Worm (Caenorhabditis elegans): ENCODE data around the gene ztf-16.

ztf-16 gene

ce11 chrX:4840653-4841052 is 29.3 kb upstream of the ztf-16 start:
- TF ChIP-seq lin-13 (GFP tag; optimal IDR thresholded peaks at IDR 0.05): no peak
- TF ChIP-seq unc-86 (tag; optimal IDR thresholded peaks at IDR 0.05): no peak
- TF ChIP-seq pax-3 (tag; optimal IDR thresholded peaks at IDR 0.05): no peak
- TF ChIP-seq elt-2 (tag; optimal IDR thresholded peaks at IDR 0.05): no peak
- no peak for TF ChIP-seq zip-4 (GFP tag; optimal IDR thresholded peaks at IDR 0.05)
- TF ChIP-seq dpl-1 (GFP tag; optimal IDR thresholded peaks at IDR 0.05): no peak
- TF ChIP-seq rnt-1 (tag; optimal IDR thresholded peaks at IDR 0.05): no peak
- TF ChIP-seq lsy-2 (tag; optimal IDR thresholded peaks at IDR 0.05): no peak
- TF ChIP-seq hpl-2 (GFP tag; optimal IDR thresholded peaks at IDR 0.05): no peak
- TF ChIP-seq efl-3 (GFP tag; optimal IDR thresholded peaks at IDR 0.05): no peak
- TF ChIP-seq aly-2 (tag; optimal IDR thresholded peaks at IDR 0.05): no peak
- no peak for TF ChIP-seq swsn-7 (tag; optimal IDR thresholded peaks at IDR 0.05)
- TF ChIP-seq nhr-90 (tag; optimal IDR thresholded peaks at IDR 0.05; ENCODE audit: poor library complexity): no peak
- no peak for TF ChIP-seq nhr-11 (tag; optimal IDR thresholded peaks at IDR 0.05)
- TF ChIP-seq alr-1 (tag; optimal IDR thresholded peaks at IDR 0.05; ENCODE audit: borderline replicate concordance): no peak
- TF ChIP-seq hlh-4 (tag; optimal IDR thresholded peaks at IDR 0.05): no peak
- TF ChIP-seq ets-5 (GFP tag; IDR thresholded peaks at IDR 0.05): no peak
- no peak for TF ChIP-seq fkh-10 (GFP tag; optimal IDR thresholded peaks at IDR 0.05)
- TF ChIP-seq ceh-90 (tag; optimal IDR thresholded peaks at IDR 0.05): no peak

ce11 chrX:4822262-4822661 is 10.9 kb upstream of the ztf-16 start, which contains the start of gene R08E3.1:
Gene R08E3.1 (plus strand): TSS chrX:4822647.
- TF ChIP-seq elt-2 (tag; optimal IDR thresholded peaks at IDR 0.05) (peak; percentile 64), nhr-76 (tag; optimal IDR thresholded peaks at IDR 0.05) (no peak), nhr-71 (tag; optimal IDR thresholded peaks at IDR 0.05) (no peak)

ce11 chrX:4821602-4822001 is 10.3 kb upstream of the ztf-16 start:
- no peak for TF ChIP-seq ztf-4 (tag; optimal IDR thresholded peaks at IDR 0.05)
- no peak for TF ChIP-seq zag-1 (tag; optimal IDR thresholded peaks at IDR 0.05)
- peak; percentile 33 for TF ChIP-seq elt-2 (tag; optimal IDR thresholded peaks at IDR 0.05)

ce11 chrX:4818872-4819271 is 7.5 kb upstream of the ztf-16 start:
- TF ChIP-seq nhr-20 (tag; optimal IDR thresholded peaks at IDR 0.05) (peak; percentile 10), ceh-63 (GFP tag; optimal IDR thresholded peaks at IDR 0.05) (no peak), pqm-1 (tag; optimal IDR thresholded peaks at IDR 0.05) (peak; percentile 87), nhr-90 (tag; optimal IDR thresholded peaks at IDR 0.05; ENCODE audit: poor library complexity) (no peak), unc-98 (GFP tag; IDR thresholded peaks at IDR 0.05) (no peak), elt-2 (tag; optimal IDR thresholded peaks at IDR 0.05) (peak; percentile 73), lin-35 (GFP tag; optimal IDR thresholded peaks at IDR 0.05) (peak in 1 of 2 experiments; percentile 27), hlh-4 (tag; optimal IDR thresholded peaks at IDR 0.05) (no peak)

- TF ChIP-seq hlh-17 (GFP tag; optimal IDR thresholded peaks at IDR 0.05; ENCODE audit: borderline replicate concordance) (no peak), C34B4.2 (tag; optimal IDR thresholded peaks at IDR 0.05) (no peak), elt-2 (tag; optimal IDR thresholded peaks at IDR 0.05) (peak; percentile 29), dsc-1 (tag; optimal IDR thresholded peaks at IDR 0.05) (no peak), nhr-12 (tag; optimal IDR thresholded peaks at IDR 0.05) (no peak), tbx-2 (tag; optimal IDR thresholded peaks at IDR 0.05) (no peak), efl-1 (optimal IDR thresholded peaks at IDR 0.05) (peak; percentile 3 to 25), efl-1 (GFP tag; optimal IDR thresholded peaks at IDR 0.05 in 1 of 2) (peak in 1 of 2 experiments; percentile 93), efl-3 (GFP tag; optimal IDR thresholded peaks at IDR 0.05) (no peak), lin-15B (tag; optimal IDR thresholded peaks at IDR 0.05) (no peak), ets-5 (GFP tag; IDR thresholded peaks at IDR 0.05) (no peak), ceh-90 (tag; optimal IDR thresholded peaks at IDR 0.05) (no peak), nhr-71 (tag; optimal IDR thresholded peaks at IDR 0.05) (peak; percentile 56), pqm-1 (tag; optimal IDR thresholded peaks at IDR 0.05) (no peak), F16B12.6 (tag; optimal IDR thresholded peaks at IDR 0.05) (peak; percentile 79), fos-1 (tag; optimal IDR thresholded peaks at IDR 0.05) (no peak), jun-1 (tag; optimal IDR thresholded peaks at IDR 0.05) (no peak), irx-1 (tag; optimal IDR thresholded peaks at IDR 0.05) (peak; percentile 25), pag-3 (tag; optimal IDR thresholded peaks at IDR 0.05; ENCODE audit: borderline replicate concordance, insufficient read depth) (no peak), ceh-63 (GFP tag; optimal IDR thresholded peaks at IDR 0.05) (no peak), nhr-237 (tag; optimal IDR thresholded peaks at IDR 0.05) (no peak), mep-1 (tag; optimal IDR thresholded peaks at IDR 0.05) (peak; percentile 68), blmp-1 (tag; optimal IDR thresholded peaks at IDR 0.05) (peak; percentile 70), aly-2 (tag; optimal IDR thresholded peaks at IDR 0.05) (no peak), nhr-84 (tag; optimal IDR thresholded peaks at IDR 0.05) (no peak), nhr-11 (tag; optimal IDR thresholded peaks at IDR 0.05) (no peak)
Measured at ce11 chrX:4818252-4818651, 6.9 kb upstream of the ztf-16 start, which contains the start of gene R08E3.3. Gene R08E3.3 (plus strand): TSS chrX:4818593.

Data from whole organism, L1 larva.